Worm (Caenorhabditis elegans): ENCODE measurements around the gene T01B7.5.

ce11 chrII:8714913-8715447 is 1.6 kb upstream of the T01B7.5 start, which contains the start of the genes rab-21 and T01B7.13:
- no peak for TF ChIP-seq daf-12 (tag; optimal IDR thresholded peaks at IDR 0.05)
- no peak for TF ChIP-seq mdl-1 (tag; optimal IDR thresholded peaks at IDR 0.05)
- no peak for TF ChIP-seq mxl-2 (GFP tag; conservative IDR thresholded peaks at IDR 0.05)
- TF ChIP-seq dmd-8 (GFP tag; IDR thresholded peaks at IDR 0.05), result no peak
- TF ChIP-seq pqm-1 (tag; optimal IDR thresholded peaks at IDR 0.05), result no peak
- TF ChIP-seq nhr-77 (tag; optimal IDR thresholded peaks at IDR 0.05), result no peak
- TF ChIP-seq egl-27 (tag; optimal IDR thresholded peaks at IDR 0.05), result no peak
- no peak for TF ChIP-seq zip-11 (GFP tag; IDR thresholded peaks at IDR 0.05)
- TF ChIP-seq gei-8 (GFP tag; optimal IDR thresholded peaks at IDR 0.05), result no peak
- no peak for TF ChIP-seq ceh-82 (tag; optimal IDR thresholded peaks at IDR 0.05)
